Worm (Caenorhabditis elegans) whole organism, L4 larva: ENCODE data around the gene F23H11.4.

Experiments used
- F10B5.3 ChIP-seq: sonication (generic microtip); optimal IDR thresholded peaks from 2 replicates; lab custom pipeline; 2016; ENCODE audit warnings: mild to moderate bottlenecking, missing genetic modification characterization, missing compliant biosample characterization
- F49E8.2 ChIP-seq: sonication (generic microtip); optimal IDR thresholded peaks from 2 replicates; lab custom pipeline; 2016; ENCODE audit warnings: missing compliant biosample characterization, mild to moderate bottlenecking, missing genetic modification characterization, borderline replicate concordance
- T20F7.1 ChIP-seq: fragments of 200-800 bp; sonication (Bioruptor generic); optimal IDR thresholded peaks from 2 replicates; lab custom pipeline; 2018; ENCODE audit warnings: mild to moderate bottlenecking, missing genetic modification characterization, missing compliant biosample characterization
- T26A8.4 ChIP-seq: fragments of 200-800 bp; sonication (Bioruptor generic); IDR thresholded peaks from 2 replicates; pipeline ENCODE4 v1.3.6; 2022; ENCODE audit warnings: missing genetic modification characterization, missing compliant biosample characterization
- Y48G9A.11 ChIP-seq: fragments of 200-800 bp; sonication (Bioruptor generic); IDR thresholded peaks from 2 replicates; pipeline ENCODE4 v1.3.6; 2022; ENCODE audit warnings: missing genetic modification reagents, missing genetic modification characterization, missing compliant biosample characterization
- Y75B8A.6 ChIP-seq: fragments of 200-800 bp; sonication (Bioruptor generic); IDR thresholded peaks from 2 replicates; pipeline ENCODE4 v1.3.6; 2022; ENCODE audit warnings: missing genetic modification reagents, missing genetic modification characterization, missing compliant biosample characterization
- ZK337.2 ChIP-seq: fragments of 200-800 bp; sonication (Bioruptor generic); IDR thresholded peaks from 2 replicates; pipeline ENCODE4 v1.3.6; 2022; ENCODE audit warnings: missing genetic modification reagents, missing genetic modification characterization, missing compliant biosample characterization
- aha-1 ChIP-seq: fragments of 150-350 bp; peaks from one replicate; lab custom pipeline; 2014; ENCODE audit warnings: missing biosample characterization, missing genetic modification characterization
- aly-2 ChIP-seq: sonication (generic microtip); optimal IDR thresholded peaks from 2 replicates; lab custom pipeline; 2018; ENCODE audit warnings: missing biosample characterization, missing genetic modification characterization
- attf-4 ChIP-seq: sonication (generic microtip); optimal IDR thresholded peaks from 3 replicates; lab custom pipeline; 2017; ENCODE audit warnings: missing biosample characterization, missing genetic modification characterization
- ceh-32 ChIP-seq: sonication (generic microtip); optimal IDR thresholded peaks from 2 replicates; lab custom pipeline; 2016; ENCODE audit warnings: mild to moderate bottlenecking, missing genetic modification characterization, missing compliant biosample characterization; ENCODE audit not compliant: poor library complexity
- ceh-82 ChIP-seq: sonication (generic microtip); optimal IDR thresholded peaks from 2 replicates; lab custom pipeline; 2017; ENCODE audit warnings: missing biosample characterization, missing genetic modification characterization
- ctbp-1 ChIP-seq: fragments of 200-800 bp; sonication (Bioruptor generic); IDR thresholded peaks from 2 replicates; pipeline ENCODE4 v1.3.6; 2022; ENCODE audit warnings: missing genetic modification reagents, missing genetic modification characterization, missing compliant biosample characterization
- daf-16 ChIP-seq, 3 experiments: sonication (generic microtip); optimal IDR thresholded peaks; 2 replicates each; lab custom pipeline; 2016 to 2017; ENCODE audit warnings: missing genetic modification characterization in 3 of 3, missing genetic modification reagents in 3 of 3, mild to moderate bottlenecking in 2 of 3, missing compliant biosample characterization in 2 of 3, missing biosample characterization in 1 of 3, moderate library complexity in 1 of 3
- dmd-6 ChIP-seq: fragments of 200-800 bp; sonication (Bioruptor generic); IDR thresholded peaks from 2 replicates; pipeline ENCODE4 v1.3.6; 2022; ENCODE audit warnings: missing genetic modification reagents, missing genetic modification characterization, missing compliant biosample characterization
- dpl-1 ChIP-seq: fragments of 150-350 bp; optimal IDR thresholded peaks from 2 replicates; lab custom pipeline; 2014; ENCODE audit warnings: missing biosample characterization, missing genetic modification reagents, missing genetic modification characterization
- fos-1 ChIP-seq: fragments of 150-350 bp; optimal IDR thresholded peaks from 2 replicates; lab custom pipeline; 2014; ENCODE audit warnings: missing biosample characterization, missing genetic modification characterization
- hif-1 ChIP-seq, 2 experiments: sonication (generic microtip); optimal IDR thresholded peaks; 2 replicates each; lab custom pipeline; 2016 to 2017; ENCODE audit warnings: missing compliant biosample characterization in 2 of 2, missing genetic modification characterization in 2 of 2, missing genetic modification reagents in 2 of 2, missing genotype in 2 of 2, mild to moderate bottlenecking in 1 of 2
- hlh-11 ChIP-seq: fragments of 200-800 bp; sonication (Bioruptor generic); optimal IDR thresholded peaks from 2 replicates; lab custom pipeline; 2018; ENCODE audit warnings: mild to moderate bottlenecking, missing genetic modification characterization, missing compliant biosample characterization
- lin-1 ChIP-seq: fragments of 200-800 bp; sonication (Bioruptor generic); IDR thresholded peaks from 2 replicates; pipeline ENCODE4 v1.3.6; 2022; ENCODE audit warnings: missing genetic modification reagents, missing genetic modification characterization, missing compliant biosample characterization
- lin-13 ChIP-seq: fragments of 150-350 bp; optimal IDR thresholded peaks from 2 replicates; lab custom pipeline; 2014; ENCODE audit warnings: missing biosample characterization, missing genetic modification reagents, missing genetic modification characterization
- lin-29 ChIP-seq: fragments of 200-800 bp; sonication (Bioruptor generic); IDR thresholded peaks from 2 replicates; pipeline ENCODE4 v1.3.6; 2022; ENCODE audit warnings: missing genetic modification reagents, missing genetic modification characterization, missing compliant biosample characterization
- lin-38 ChIP-seq: fragments of 200-800 bp; sonication (Bioruptor generic); IDR thresholded peaks from 2 replicates; pipeline ENCODE4 v1.3.6; 2022; ENCODE audit warnings: missing genetic modification reagents, missing genetic modification characterization, missing compliant biosample characterization
- mdt-29 ChIP-seq: fragments of 200-800 bp; sonication (Bioruptor generic); IDR thresholded peaks from 2 replicates; pipeline ENCODE4 v1.3.6; 2022; ENCODE audit warnings: missing genetic modification reagents, missing genetic modification characterization, missing compliant biosample characterization
- nhr-237 ChIP-seq: sonication (generic microtip); optimal IDR thresholded peaks from 2 replicates; lab custom pipeline; 2017; ENCODE audit warnings: missing biosample characterization, missing genetic modification characterization
- nhr-28 ChIP-seq: fragments of 150-350 bp; optimal IDR thresholded peaks from 2 replicates; lab custom pipeline; 2014; ENCODE audit warnings: missing biosample characterization, missing genetic modification characterization
- nhr-77 ChIP-seq: fragments of 150-350 bp; optimal IDR thresholded peaks from 2 replicates; lab custom pipeline; 2014; ENCODE audit warnings: missing biosample characterization, missing genetic modification characterization
- pha-4 ChIP-seq, 2 experiments: fragments of 150-350 bp in 1 of 2; fragments of 200-800 bp in 1 of 2; sonication (Bioruptor generic) in 1 of 2; IDR thresholded peaks in 1 of 2; optimal IDR thresholded peaks in 1 of 2; 2 replicates each; pipeline versions ENCODE4 v1.3.6 to Lab custom; 2014 to 2022; ENCODE audit warnings: missing genetic modification characterization in 2 of 2, missing genetic modification reagents in 2 of 2, missing biosample characterization in 1 of 2, missing compliant biosample characterization in 1 of 2
- pqm-1 ChIP-seq: sonication (generic microtip); optimal IDR thresholded peaks from 2 replicates; lab custom pipeline; 2017; ENCODE audit warnings: missing biosample characterization, missing genetic modification characterization
- unc-62 ChIP-seq, 3 experiments: fragments of 150-350 bp in 1 of 3; sonication (generic microtip); optimal IDR thresholded peaks in 2 of 3; peaks in 1 of 3; 1 replicate in 1 of 3; 2 replicates in 2 of 3; lab custom pipeline; 2014 to 2017; ENCODE audit warnings: missing biosample characterization in 3 of 3, missing genetic modification characterization in 3 of 3, missing genetic modification reagents in 3 of 3, missing genotype in 1 of 3
- zag-1 ChIP-seq: fragments of 150-350 bp; optimal IDR thresholded peaks from 2 replicates; lab custom pipeline; 2014; ENCODE audit warnings: missing biosample characterization, missing genetic modification characterization

The F23H11.4 gene

ce11 chrIII:907311-907710 is at the start of gene F23H11.4:
F23H11.4 (minus strand) TSS chrIII:907539.
- TF ChIP-seq hif-1 (tag; optimal IDR thresholded peaks at IDR 0.05; lab: Kevin White, UChicago) (no peak), aha-1 (tag; lab: Kevin White, UChicago) (peak; percentile 73)

ce11 chrIII:955981-956380 is 48.6 kb upstream of the F23H11.4 start, which contains the start of gene fbxa-54:
fbxa-54 (plus strand) TSS chrIII:956334.
- TF ChIP-seq nhr-237 (tag; lab: Kevin White, UChicago) (no peak), ctbp-1 (GFP tag; lab: Robert Waterston, UW) (no peak), F49E8.2 (tag; lab: Kevin White, UChicago) (no peak), pqm-1 (tag; lab: Kevin White, UChicago) (peak; percentile 96), dmd-6 (GFP tag; lab: Robert Waterston, UW) (peak; percentile 44; the same call in 1 of the 2 replicates), lin-1 (GFP tag; lab: Robert Waterston, UW) (no peak), aly-2 (tag; lab: Kevin White, UChicago) (no peak), nhr-28 (tag; lab: Kevin White, UChicago) (peak; percentile 79), Y75B8A.6 (GFP tag; lab: Robert Waterston, UW) (no peak), nhr-77 (tag; lab: Kevin White, UChicago) (no peak), ceh-82 (tag; lab: Kevin White, UChicago) (no peak), daf-16 (GFP tag; optimal IDR thresholded peaks at IDR 0.05; lab: Kevin White, UChicago) (no peak), daf-16 (tag; optimal IDR thresholded peaks at IDR 0.05; lab: Kevin White, UChicago) (peak; percentile 73), pha-4 (GFP tag; IDR thresholded peaks at IDR 0.05; lab: Robert Waterston, UW) (no peak), pha-4 (tag; optimal IDR thresholded peaks at IDR 0.05; lab: Kevin White, UChicago) (no peak), hlh-11 (tag; lab: Kevin White, UChicago) (peak; percentile 20), ZK337.2 (GFP tag; lab: Robert Waterston, UW) (no peak)

DNA sequence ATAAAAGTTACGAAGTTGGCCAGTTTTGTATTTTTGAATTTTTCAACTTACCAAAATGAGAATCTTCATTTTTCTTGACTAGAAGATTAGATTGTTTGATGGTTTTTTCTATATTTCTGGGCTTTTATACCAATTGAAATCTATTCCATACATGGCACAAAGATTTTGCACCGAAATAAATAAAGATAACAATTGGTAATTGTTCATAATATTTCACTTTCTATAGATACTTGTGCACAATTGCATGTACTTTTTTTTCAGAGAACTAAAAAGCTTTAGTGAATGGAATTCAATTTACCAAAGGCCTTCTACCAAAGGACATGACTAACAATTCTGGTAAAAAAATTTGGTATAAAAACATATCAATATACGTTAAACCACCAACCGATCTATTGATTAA is 47.2 kb upstream of the F23H11.4 start, which contains the start of the genes T12B5.15 and T12B5.14:
Gene T12B5.15 (minus strand): TSS at position 101 of the 400 bp plus-strand sequence.
Gene T12B5.14 (plus strand): TSS at position 321 of the 400 bp plus-strand sequence.
- TF ChIP-seq attf-4 (tag; lab: Kevin White, UChicago), result no peak
- no peak for TF ChIP-seq fos-1 (tag; lab: Kevin White, UChicago)
- TF ChIP-seq dpl-1 (GFP tag; lab: Kevin White, UChicago), result no peak
- no peak for TF ChIP-seq unc-62 (GFP tag; optimal IDR thresholded peaks at IDR 0.05 in 1 of 2; lab: Kevin White, UChicago)
- no peak for TF ChIP-seq unc-62 (tag; optimal IDR thresholded peaks at IDR 0.05; lab: Kevin White, UChicago)
- no peak for TF ChIP-seq T26A8.4 (GFP tag; lab: Robert Waterston, UW)
- TF ChIP-seq F10B5.3 (tag; lab: Kevin White, UChicago), result no peak
- TF ChIP-seq lin-13 (GFP tag; lab: Kevin White, UChicago), result no peak

ce11 chrIII:952184-952583 is 44.8 kb upstream of the F23H11.4 start, which contains the start of gene fbxa-10:
fbxa-10 (plus strand) TSS chrIII:952390.
- no peak for TF ChIP-seq ceh-32 (tag; lab: Kevin White, UChicago)
- TF ChIP-seq lin-38 (GFP tag; lab: Robert Waterston, UW), result no peak
- TF ChIP-seq Y48G9A.11, result no peak
- no peak for TF ChIP-seq lin-29
- TF ChIP-seq F10B5.3 (tag; lab: Kevin White, UChicago), result no peak
- no peak for TF ChIP-seq T20F7.1
- TF ChIP-seq pha-4 (GFP tag; IDR thresholded peaks at IDR 0.05; lab: Robert Waterston, UW), result no peak
- no peak for TF ChIP-seq pha-4 (tag; optimal IDR thresholded peaks at IDR 0.05; lab: Kevin White, UChicago)
- no peak for TF ChIP-seq mdt-29 (GFP tag; lab: Robert Waterston, UW)
- TF ChIP-seq unc-62 (GFP tag; optimal IDR thresholded peaks at IDR 0.05 in 1 of 2; lab: Kevin White, UChicago), result no peak
- TF ChIP-seq unc-62 (tag; optimal IDR thresholded peaks at IDR 0.05; lab: Kevin White, UChicago), result no peak
- TF ChIP-seq Y75B8A.6 (GFP tag; lab: Robert Waterston, UW), result no peak
- no peak for TF ChIP-seq zag-1 (tag; lab: Kevin White, UChicago)
